Worm (Caenorhabditis elegans): ENCODE data around the gene lin-49.

ce11 chrIV:8600712-8601330 is 19.7 kb upstream of the lin-49 start, which contains the start of gene Y59H11AR.4:
- TF ChIP-seq mdl-1 (tag; optimal IDR thresholded peaks at IDR 0.05): no peak
- no peak for TF ChIP-seq nhr-77 (tag; optimal IDR thresholded peaks at IDR 0.05)
- TF ChIP-seq fos-1 (tag; optimal IDR thresholded peaks at IDR 0.05): no peak
- no peak for TF ChIP-seq egl-27 (tag; optimal IDR thresholded peaks at IDR 0.05)
- no peak for TF ChIP-seq zag-1 (tag; optimal IDR thresholded peaks at IDR 0.05)
- no peak for TF ChIP-seq ztf-4 (tag; optimal IDR thresholded peaks at IDR 0.05)
- no peak for TF ChIP-seq nhr-6 (tag; optimal IDR thresholded peaks at IDR 0.05)

All from whole organism, L2 larva.